Fruit fly (Drosophila melanogaster) whole organism, wandering third instar larva: ENCODE measurements around the gene RpS25.

Source experiments
- Abd-B ChIP-seq: fragments of >200 bp; optimal IDR thresholded peaks from 2 replicates; lab custom pipeline; 2017; ENCODE audit warnings: missing biosample characterization, missing genetic modification characterization
- CG32264 ChIP-seq: fragments of 200-800 bp; sonication (Bioruptor generic); optimal IDR thresholded peaks from 2 replicates; lab custom pipeline; 2016; ENCODE audit warnings: missing biosample characterization, missing genetic modification characterization
- CG9705 ChIP-seq: fragments of 200-800 bp; sonication (Bioruptor generic); optimal IDR thresholded peaks from 2 replicates; lab custom pipeline; 2018; ENCODE audit warnings: missing biosample characterization, mild to moderate bottlenecking, missing genetic modification characterization
- CrebA ChIP-seq: fragments of 200-800 bp; sonication (Bioruptor generic); optimal IDR thresholded peaks from 2 replicates; lab custom pipeline; 2016; ENCODE audit warnings: missing biosample characterization, mild to moderate bottlenecking, missing genetic modification characterization, borderline replicate concordance
- Dfd ChIP-seq: fragments of >200 bp; optimal IDR thresholded peaks from 2 replicates; lab custom pipeline; 2017; ENCODE audit warnings: missing biosample characterization, missing genetic modification characterization
- Dif ChIP-seq: fragments of 200-275, 200-300 bp; sonication (Bioruptor generic); optimal IDR thresholded peaks from 2 replicates; lab custom pipeline; 2018; ENCODE audit warnings: missing biosample characterization, missing genetic modification characterization; ENCODE audit not compliant: partially characterized antibody
- GATAd ChIP-seq: sonication (Bioruptor generic); optimal IDR thresholded peaks from 2 replicates; lab custom pipeline; 2016; ENCODE audit warnings: missing biosample characterization, missing genetic modification characterization
- HLH106 ChIP-seq: fragments of 200-800 bp; optimal IDR thresholded peaks from 3 replicates; lab custom pipeline; 2019; ENCODE audit warnings: missing biosample characterization, mild to moderate bottlenecking, missing genetic modification characterization, moderate library complexity
- Hnf4 ChIP-seq: fragments of 200-800 bp; sonication (Bioruptor generic); optimal IDR thresholded peaks from 2 replicates; lab custom pipeline; 2016; ENCODE audit warnings: missing biosample characterization, mild to moderate bottlenecking, missing genetic modification characterization
- Hr78 ChIP-seq: fragments of >200 bp; optimal IDR thresholded peaks from 2 replicates; lab custom pipeline; 2017; ENCODE audit warnings: missing biosample characterization, missing genetic modification characterization
- Hr83 ChIP-seq: fragments of 200-300 bp; sonication (Bioruptor generic); optimal IDR thresholded peaks from 2 replicates; lab custom pipeline; 2016; ENCODE audit warnings: missing biosample characterization, mild to moderate bottlenecking, missing genetic modification characterization, moderate library complexity; ENCODE audit not compliant: poor library complexity, severe bottlenecking
- Jra ChIP-seq: sonication (Bioruptor generic); optimal IDR thresholded peaks from 2 replicates; lab custom pipeline; 2016; ENCODE audit warnings: missing biosample characterization, missing genetic modification characterization
- Mio ChIP-seq: sonication (Bioruptor generic); optimal IDR thresholded peaks from 2 replicates; lab custom pipeline; 2016; ENCODE audit warnings: missing biosample characterization, missing genetic modification characterization
- Myc ChIP-seq: fragments of >200 bp; optimal IDR thresholded peaks from 2 replicates; lab custom pipeline; 2017
- N ChIP-seq: fragments of >200 bp; optimal IDR thresholded peaks from 2 replicates; lab custom pipeline; 2018; ENCODE audit warnings: missing biosample characterization, missing external identifiers, missing genetic modification characterization
- OdsH ChIP-seq: fragments of 200-800 bp; sonication (Bioruptor generic); optimal IDR thresholded peaks from 2 replicates; lab custom pipeline; 2016; ENCODE audit warnings: missing biosample characterization, mild to moderate bottlenecking, missing genetic modification characterization
- Rel ChIP-seq, 2 experiments: fragments of 200-800 bp; sonication (Bioruptor generic) in 1 of 2; optimal IDR thresholded peaks; 2 replicates in 1 of 2; 3 replicates in 1 of 2; lab custom pipeline; 2016 to 2019; ENCODE audit warnings: mild to moderate bottlenecking in 2 of 2, missing biosample characterization in 2 of 2, missing genetic modification characterization in 2 of 2, moderate library complexity in 1 of 2
- Sp1 ChIP-seq: fragments of 200-800 bp; sonication (Bioruptor generic); optimal IDR thresholded peaks from 3 replicates; lab custom pipeline; 2019; ENCODE audit warnings: missing biosample characterization, mild to moderate bottlenecking, missing genetic modification characterization, moderate library complexity
- Vsx2 ChIP-seq: fragments of 200-300, 225-300 bp; sonication (Bioruptor generic); optimal IDR thresholded peaks from 2 replicates; lab custom pipeline; 2018; ENCODE audit warnings: missing biosample characterization, missing genetic modification characterization; ENCODE audit not compliant: partially characterized antibody
- br ChIP-seq: fragments of 200-800 bp; sonication (Bioruptor generic); optimal IDR thresholded peaks from 2 replicates; lab custom pipeline; 2016; ENCODE audit warnings: missing biosample characterization, missing genetic modification characterization
- brk ChIP-seq: fragments of 200-800 bp; sonication (Bioruptor generic); optimal IDR thresholded peaks from 2 replicates; lab custom pipeline; 2016; ENCODE audit warnings: missing biosample characterization, mild to moderate bottlenecking, missing genetic modification characterization
- dl ChIP-seq, 2 experiments: fragments of 175-275, 200-275 bp in 1 of 2; fragments of 200-275 bp in 1 of 2; sonication (Bioruptor generic); optimal IDR thresholded peaks; lab custom pipeline; 2018; ENCODE audit warnings: mild to moderate bottlenecking in 2 of 2, missing biosample characterization in 2 of 2, missing genetic modification characterization in 2 of 2, moderate library complexity in 2 of 2; ENCODE audit not compliant: partially characterized antibody in 2 of 2, insufficient read depth in 1 of 2
- dmrt93B ChIP-seq: fragments of 200-800 bp; sonication (Bioruptor generic); optimal IDR thresholded peaks from 2 replicates; lab custom pipeline; 2018; ENCODE audit warnings: missing biosample characterization, mild to moderate bottlenecking, missing genetic modification characterization
- dsf ChIP-seq: sonication (Bioruptor generic); optimal IDR thresholded peaks from 2 replicates; lab custom pipeline; 2016; ENCODE audit warnings: missing biosample characterization, missing genetic modification characterization, borderline replicate concordance
- ey ChIP-seq: fragments of 200-800 bp; sonication (Bioruptor generic); optimal IDR thresholded peaks from 2 replicates; lab custom pipeline; 2016; ENCODE audit warnings: missing biosample characterization, missing genetic modification characterization
- foxo ChIP-seq, 2 experiments: fragments of 200-800 bp; sonication (Bioruptor generic); optimal IDR thresholded peaks; 2 replicates in 1 of 2; 3 replicates in 1 of 2; lab custom pipeline; 2016 to 2017; ENCODE audit warnings: missing biosample characterization in 2 of 2, missing genetic modification characterization in 2 of 2
- fru ChIP-seq: fragments of 200-800 bp; sonication (Bioruptor generic); optimal IDR thresholded peaks from 3 replicates; lab custom pipeline; 2016; ENCODE audit warnings: missing biosample characterization, mild to moderate bottlenecking, missing genetic modification characterization
- h ChIP-seq: fragments of 200-800 bp; sonication (Bioruptor generic); optimal IDR thresholded peaks from 3 replicates; lab custom pipeline; 2016; ENCODE audit warnings: missing biosample characterization, mild to moderate bottlenecking, missing genetic modification characterization
- jim ChIP-seq: fragments of 175-275, 200-325 bp; sonication (Bioruptor generic); optimal IDR thresholded peaks from 2 replicates; lab custom pipeline; 2016; ENCODE audit warnings: missing biosample characterization, mild to moderate bottlenecking, missing genetic modification characterization
- lola ChIP-seq: fragments of >200 bp; optimal IDR thresholded peaks from 2 replicates; lab custom pipeline; 2017; ENCODE audit warnings: missing biosample characterization, missing genetic modification characterization
- pan ChIP-seq: fragments of >200 bp; optimal IDR thresholded peaks from 2 replicates; lab custom pipeline; 2017
- psq ChIP-seq: fragments of 200-800 bp; sonication (Bioruptor generic); optimal IDR thresholded peaks from 3 replicates; lab custom pipeline; 2017; ENCODE audit warnings: missing biosample characterization, mild to moderate bottlenecking, missing genetic modification characterization, moderate library complexity
- rgr ChIP-seq: fragments of 200-800 bp; sonication (Bioruptor generic); optimal IDR thresholded peaks from 3 replicates; lab custom pipeline; 2016; ENCODE audit warnings: missing biosample characterization, mild to moderate bottlenecking, missing genetic modification characterization
- sage ChIP-seq: fragments of 200-800 bp; sonication (Bioruptor generic); optimal IDR thresholded peaks from 2 replicates; lab custom pipeline; 2016; ENCODE audit warnings: missing biosample characterization, mild to moderate bottlenecking, missing genetic modification characterization
- sv ChIP-seq: fragments of 200-800 bp; sonication (Bioruptor generic); optimal IDR thresholded peaks from 3 replicates; lab custom pipeline; 2016; ENCODE audit warnings: missing biosample characterization, missing genetic modification characterization
- tai ChIP-seq: sonication (Bioruptor generic); optimal IDR thresholded peaks from 2 replicates; lab custom pipeline; 2016; ENCODE audit warnings: missing biosample characterization, missing genetic modification characterization
- usp ChIP-seq: fragments of >200 bp; optimal IDR thresholded peaks from 2 replicates; lab custom pipeline; 2017; ENCODE audit warnings: missing biosample characterization, missing genetic modification characterization
- woc ChIP-seq: sonication (Bioruptor generic); optimal IDR thresholded peaks from 2 replicates; lab custom pipeline; 2016; ENCODE audit warnings: missing biosample characterization, mild to moderate bottlenecking, missing genetic modification characterization

The RpS25 gene

dm6 chr3R:11196648-11197388 lies 19.3 kb downstream of the RpS25 start:
- TF ChIP-seq Rel (GFP tag; optimal IDR thresholded peaks at IDR 0.05; lab: Kevin White, UChicago) (peak; percentile 73), Rel (tag; optimal IDR thresholded peaks at IDR 0.05; lab: Kevin White, UChicago) (peak; percentile 65), Mio (GFP tag; lab: Kevin White, UChicago) (no peak), N (no peak), brk (GFP tag; lab: Kevin White, UChicago) (peak; percentile 88), Sp1 (GFP tag; lab: Kevin White, UChicago) (peak; percentile 99), OdsH (GFP tag; lab: Kevin White, UChicago) (peak; percentile 96), GATAd (GFP tag; lab: Kevin White, UChicago) (peak; percentile 64), Dfd (GFP tag; lab: Kevin White, UChicago) (peak; percentile 99), foxo (GFP tag; optimal IDR thresholded peaks at IDR 0.05; lab: Kevin White, UChicago) (peak in 1 of 2 experiments; percentile 96), Jra (GFP tag; lab: Kevin White, UChicago) (no peak), dsf (GFP tag; lab: Kevin White, UChicago) (peak; percentile 80), Myc (lab: Kevin White, UChicago) (no peak), h (GFP tag; lab: Kevin White, UChicago) (peak; percentile 95), Dif (GFP tag; lab: Kevin White, UChicago) (peak; percentile 4), dl (GFP tag; optimal IDR thresholded peaks at IDR 0.05; lab: Kevin White, UChicago; ENCODE audit: insufficient read depth in 1 of 2, partially characterized antibody in 2 of 2) (no peak), Hnf4 (peak; percentile 72), HLH106 (tag; lab: Kevin White, UChicago) (peak; percentile 95), CrebA (no peak), Abd-B (GFP tag; lab: Kevin White, UChicago) (no peak), Vsx2 (GFP tag; lab: Kevin White, UChicago) (no peak), lola (GFP tag; lab: Kevin White, UChicago) (no peak), ey (GFP tag; lab: Kevin White, UChicago) (peak; percentile 90), usp (GFP tag; lab: Kevin White, UChicago) (no peak), br (GFP tag; lab: Kevin White, UChicago) (peak; percentile 90), psq (GFP tag; lab: Kevin White, UChicago) (peak; percentile 98), jim (GFP tag; lab: Kevin White, UChicago) (no peak), pan (lab: Kevin White, UChicago) (no peak), woc (peak; percentile 92), fru (peak; percentile 96), CG9705 (GFP tag; lab: Kevin White, UChicago) (peak; percentile 94), tai (GFP tag; lab: Kevin White, UChicago) (peak; percentile 73), Hr78 (no peak), sv (GFP tag; lab: Kevin White, UChicago) (peak; percentile 95), dmrt93B (peak; percentile 98), sage (GFP tag; lab: Kevin White, UChicago) (peak; percentile 72), rgr (GFP tag; lab: Kevin White, UChicago) (peak; percentile 94), Hr83 (GFP tag; lab: Kevin White, UChicago) (no peak), CG32264 (GFP tag; lab: Kevin White, UChicago) (no peak)

- no peak for TF ChIP-seq usp (GFP tag; lab: Kevin White, UChicago)
- TF ChIP-seq dl (GFP tag; optimal IDR thresholded peaks at IDR 0.05; lab: Kevin White, UChicago; ENCODE audit: insufficient read depth in 1 of 2, partially characterized antibody in 2 of 2), result no peak
- no peak for TF ChIP-seq Vsx2 (GFP tag; lab: Kevin White, UChicago)
These were observed 20.3 kb downstream of the RpS25 start, which contains the start of gene CG18577 for dm6 chr3R:11195792-11196191. TSS of gene CG18577 (plus strand) at chr3R:11196092.
